Fruit fly (Drosophila melanogaster): ENCODE measurements around the gene Gapvd1.

Gapvd1 gene

DNA sequence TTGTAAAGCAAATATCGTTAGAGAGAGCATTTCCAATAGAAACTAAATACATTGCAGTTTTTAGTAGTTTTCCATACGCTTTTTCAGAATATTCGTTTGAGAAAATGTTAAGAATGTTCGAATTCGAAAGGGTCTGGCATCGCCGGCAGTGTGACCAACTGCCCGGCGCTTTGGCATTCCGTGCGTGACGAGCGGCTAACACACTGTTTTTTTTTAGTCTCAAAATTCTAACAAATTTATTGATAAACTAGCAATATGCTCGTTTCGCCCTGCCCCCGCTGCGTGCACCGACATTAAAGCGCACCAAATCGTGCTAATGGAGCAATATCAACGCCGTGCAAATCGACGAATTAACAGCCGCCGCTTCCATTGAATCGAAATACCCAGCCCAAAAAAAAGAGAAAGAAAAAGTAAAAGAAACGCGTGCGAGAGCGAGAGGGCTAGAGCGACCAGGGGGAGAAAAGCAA lies 30.6 kb downstream of the Gapvd1 start, which contains the start of gene dsh (continued):
- TF ChIP-seq CG15514 (GFP tag; optimal IDR thresholded peaks at IDR 0.05) (peak; percentile 15), CG3847 (GFP tag; IDR thresholded peaks at IDR 0.05) (peak; percentile 58), CG3995 (GFP tag; optimal IDR thresholded peaks at IDR 0.05) (no peak), cwo (GFP tag; optimal IDR thresholded peaks at IDR 0.05) (no peak), CG9932 (GFP tag; IDR thresholded peaks at IDR 0.05) (0 out of 2 replicates have a peak, but pooled peaks have one; percentile 22), dpn (GFP tag; optimal IDR thresholded peaks at IDR 0.05) (peak in 1 of 2 experiments; percentile 7), nmo (GFP tag; optimal IDR thresholded peaks at IDR 0.05) (peak; percentile 53), ewg (GFP tag; optimal IDR thresholded peaks at IDR 0.05) (no peak), sob (GFP tag; IDR thresholded peaks at IDR 0.05) (0 out of 2 replicates have a peak, but pooled peaks have one; percentile 7), CG30020 (tag; optimal IDR thresholded peaks at IDR 0.05) (peak; percentile 38), CG4282 (GFP tag; optimal IDR thresholded peaks at IDR 0.05) (no peak), sens (GFP tag) (peak; percentile 86), CG3163 (GFP tag; optimal IDR thresholded peaks at IDR 0.05) (no peak), stwl (tag; optimal IDR thresholded peaks at IDR 0.05) (peak; percentile 32), pb (GFP tag; optimal IDR thresholded peaks at IDR 0.05) (no peak), CG10431 (GFP tag; optimal IDR thresholded peaks at IDR 0.05) (no peak), Fer2 (tag; optimal IDR thresholded peaks at IDR 0.05) (no peak), Atf3 (GFP tag; optimal IDR thresholded peaks at IDR 0.05) (no peak), CG18764 (GFP tag; optimal IDR thresholded peaks at IDR 0.05) (no peak), CG9797 (GFP tag; optimal IDR thresholded peaks at IDR 0.05) (peak; percentile 72), YL-1 (GFP tag; optimal IDR thresholded peaks at IDR 0.05) (peak; percentile 32), lmd (GFP tag; IDR thresholded peaks at IDR 0.05) (no peak; the same call in 1 of the 2 replicates), wor (GFP tag; IDR thresholded peaks at IDR 0.05) (no peak), HLH4C (GFP tag; IDR thresholded peaks at IDR 0.05; ENCODE audit: partially characterized antibody) (peak; percentile 40; the same call in 1 of the 3 replicates), knrl (GFP tag; IDR thresholded peaks at IDR 0.05; ENCODE audit: partially characterized antibody) (peak; percentile 55), BEAF-32 (GFP tag; optimal IDR thresholded peaks at IDR 0.05) (peak; percentile 74), Xbp1 (GFP tag; optimal IDR thresholded peaks at IDR 0.05) (no peak), CG11093 (GFP tag; IDR thresholded peaks at IDR 0.05) (no peak), sd (tag; optimal IDR thresholded peaks at IDR 0.05) (peak; percentile 79), CG1602 (GFP tag; optimal IDR thresholded peaks at IDR 0.05) (no peak), CG2116 (GFP tag; optimal IDR thresholded peaks at IDR 0.05) (peak; percentile 56), Taf1 (GFP tag; IDR thresholded peaks at IDR 0.05) (no peak), Vsx1 (GFP tag; optimal IDR thresholded peaks at IDR 0.05) (no peak), row (GFP tag; IDR thresholded peaks at IDR 0.05) (peak; percentile 60), Hsf (GFP tag; optimal IDR thresholded peaks at IDR 0.05) (no peak), Poxn (GFP tag; IDR thresholded peaks at IDR 0.05) (no peak), CG6272 (GFP tag; IDR thresholded peaks at IDR 0.05) (no peak), hb (GFP tag; IDR thresholded peaks at IDR 0.05; ENCODE audit: partially characterized antibody) (no peak), Xrp1 (GFP tag; IDR thresholded peaks at IDR 0.05) (0 out of 2 replicates have a peak, but pooled peaks have one; percentile 10), CG10654 (GFP tag; optimal IDR thresholded peaks at IDR 0.05) (no peak), Hr78 (GFP tag; optimal IDR thresholded peaks at IDR 0.05) (no peak), gcm2 (GFP tag; optimal IDR thresholded peaks at IDR 0.05) (no peak), CG5953 (GFP tag; IDR thresholded peaks at IDR 0.05) (no peak), hth (optimal IDR thresholded peaks at IDR 0.05) (no peak), CG8281 (tag; optimal IDR thresholded peaks at IDR 0.05) (no peak), Stat92E (GFP tag; optimal IDR thresholded peaks at IDR 0.05) (peak in 1 of 3 experiments; percentile 1), CG9876 (GFP tag; optimal IDR thresholded peaks at IDR 0.05) (no peak), CG10267 (tag; optimal IDR thresholded peaks at IDR 0.05) (peak; percentile 53), CrebB (tag; optimal IDR thresholded peaks at IDR 0.05) (no peak), nerfin-1 (tag; optimal IDR thresholded peaks at IDR 0.05) (peak; percentile 3)

Measured in whole organism, embryonic.